Fruit fly (Drosophila melanogaster): ENCODE measurements around the gene Hsp23.
A peak's percentile ranks its signal among the peaks of the same experiment; 100 is the strongest.

Gene Hsp23

dm6 chr3L:9358713-9359040, 23.0 kb upstream of the Hsp23 start, which contains the start of the genes UGP and Svip (continued):
- TF ChIP-seq CG9139 (GFP tag; optimal IDR thresholded peaks at IDR 0.05) (no peak), CG10669 (GFP tag; optimal IDR thresholded peaks at IDR 0.05) (no peak), CG6854 (GFP tag; optimal IDR thresholded peaks at IDR 0.05) (no peak), Hr38 (GFP tag; optimal IDR thresholded peaks at IDR 0.05) (no peak), Gug (GFP tag; IDR thresholded peaks at IDR 0.05) (no peak), vri (GFP tag; optimal IDR thresholded peaks at IDR 0.05) (no peak), Ets96B (tag; optimal IDR thresholded peaks at IDR 0.05) (peak; percentile 10), CG11902 (GFP tag; optimal IDR thresholded peaks at IDR 0.05) (no peak), CG8319 (GFP tag; optimal IDR thresholded peaks at IDR 0.05) (no peak), Blimp-1 (GFP tag; optimal IDR thresholded peaks at IDR 0.05) (no peak), CG15336 (GFP tag; IDR thresholded peaks at IDR 0.05) (peak; percentile 45; the same call in 1 of the 2 replicates), Hr39 (GFP tag; optimal IDR thresholded peaks at IDR 0.05) (peak; percentile 10), acj6 (GFP tag; optimal IDR thresholded peaks at IDR 0.05) (no peak), svp (GFP tag) (no peak), Sox15 (GFP tag; optimal IDR thresholded peaks at IDR 0.05) (no peak), eg (GFP tag; IDR thresholded peaks at IDR 0.05) (peak; percentile 68; the same call in 2 of the 3 replicates), CG32006 (GFP tag; optimal IDR thresholded peaks at IDR 0.05) (no peak), esn (GFP tag; optimal IDR thresholded peaks at IDR 0.05) (peak; percentile 57), CG34406 (GFP tag; optimal IDR thresholded peaks at IDR 0.05) (no peak), CG4318 (GFP tag; optimal IDR thresholded peaks at IDR 0.05) (no peak), CG3919 (GFP tag; optimal IDR thresholded peaks at IDR 0.05) (peak; percentile 60), Sox102F (GFP tag; optimal IDR thresholded peaks at IDR 0.05) (peak; percentile 19), CG6792 (GFP tag; optimal IDR thresholded peaks at IDR 0.05) (no peak)

DNA sequence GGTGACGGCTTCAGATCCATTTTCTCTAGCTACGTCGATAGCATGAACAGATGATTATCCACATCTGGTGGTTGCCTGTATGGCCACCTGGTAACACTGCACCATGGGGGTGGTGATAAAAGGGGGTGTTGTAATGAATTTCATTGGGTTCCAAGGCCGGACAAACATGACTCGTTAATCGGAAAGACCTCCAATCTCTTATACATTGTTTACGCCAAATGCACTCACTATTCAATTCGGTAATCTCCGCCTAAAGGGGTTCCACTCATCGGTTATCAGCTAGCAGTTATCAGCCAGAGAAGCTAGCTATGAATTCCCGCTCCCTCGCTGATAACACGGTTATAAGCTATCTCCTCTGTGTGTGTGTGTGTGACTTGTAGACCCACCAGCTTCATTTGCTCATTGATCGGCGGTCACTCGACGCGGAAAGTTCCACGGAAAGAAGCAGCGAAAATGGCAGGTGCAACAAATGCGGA, 21.4 kb upstream of the Hsp23 start, which contains the start of gene Pdxk:
Pdxk (plus strand) TSS at position 100 of the 476 bp plus-strand sequence.
- TF ChIP-seq CG1621 (tag; optimal IDR thresholded peaks at IDR 0.05) (peak; percentile 2), ss (GFP tag; optimal IDR thresholded peaks at IDR 0.05) (peak; percentile 14 to 20), Lpt (GFP tag; optimal IDR thresholded peaks at IDR 0.05) (no peak), CG6854 (GFP tag; optimal IDR thresholded peaks at IDR 0.05) (peak; percentile 19), CG32006 (GFP tag; optimal IDR thresholded peaks at IDR 0.05) (no peak), Sox14 (GFP tag; optimal IDR thresholded peaks at IDR 0.05) (peak; percentile 12), fkh (GFP tag; optimal IDR thresholded peaks at IDR 0.05) (peak; percentile 84), CG10669 (GFP tag; optimal IDR thresholded peaks at IDR 0.05) (peak; percentile 71), Eip78C (GFP tag) (peak; percentile 74), vri (GFP tag; optimal IDR thresholded peaks at IDR 0.05) (peak; percentile 45), CG16779 (tag; optimal IDR thresholded peaks at IDR 0.05) (peak; percentile 39), CG4318 (GFP tag; optimal IDR thresholded peaks at IDR 0.05) (no peak), esn (GFP tag; optimal IDR thresholded peaks at IDR 0.05) (peak; percentile 3), svp (GFP tag) (peak; percentile 89), topi (GFP tag; optimal IDR thresholded peaks at IDR 0.05) (no peak), Eip75B (GFP tag; optimal IDR thresholded peaks at IDR 0.05) (peak; percentile 43), net (GFP tag; optimal IDR thresholded peaks at IDR 0.05) (peak; percentile 3), Eip93F (GFP tag; optimal IDR thresholded peaks at IDR 0.05) (no peak), CG6276 (GFP tag; optimal IDR thresholded peaks at IDR 0.05) (peak; percentile 30), CG8119 (GFP tag; IDR thresholded peaks at IDR 0.05) (0 out of 3 replicates have a peak, but pooled peaks have one; percentile 30), Sox102F (GFP tag; optimal IDR thresholded peaks at IDR 0.05) (no peak), dsx (GFP tag; optimal IDR thresholded peaks at IDR 0.05; ENCODE audit: poor library complexity, severe bottlenecking) (peak; percentile 39), CG31627 (GFP tag; optimal IDR thresholded peaks at IDR 0.05) (no peak)

- TF ChIP-seq Sox15 (GFP tag; optimal IDR thresholded peaks at IDR 0.05) (no peak), pdm3 (GFP tag; optimal IDR thresholded peaks at IDR 0.05) (no peak), svp (GFP tag) (peak; percentile 81), fkh (GFP tag; optimal IDR thresholded peaks at IDR 0.05) (peak; percentile 25), CG6163 (GFP tag; IDR thresholded peaks at IDR 0.05) (0 out of 3 replicates have a peak, but pooled peaks have one; percentile 39), CG6808 (GFP tag; optimal IDR thresholded peaks at IDR 0.05) (peak; percentile 19), Eip78C (GFP tag) (peak; percentile 59), fd85E (GFP tag; optimal IDR thresholded peaks at IDR 0.05) (no peak), net (GFP tag; optimal IDR thresholded peaks at IDR 0.05) (no peak)
Measured at dm6 chr3L:9361894-9362293, 19.8 kb upstream of the Hsp23 start, which contains the start of gene CG34456. Gene CG34456, plus strand, starts transcription at chr3L:9362108.
